Fruit fly (Drosophila melanogaster) whole organism, embryonic: Measurements from ENCODE around the gene Cpr62Ba.

Experiments
- Adf1 ChIP-seq: fragments of 200-800 bp; sonication (Bioruptor generic); IDR thresholded peaks from 2 replicates; pipeline ENCODE4 v1.3.6; 2022; ENCODE audit warnings: missing biosample characterization, missing genetic modification characterization
- Atf3 ChIP-seq: fragments of 200-800 bp; sonication (Bioruptor generic); optimal IDR thresholded peaks from 3 replicates; lab custom pipeline; 2016; ENCODE audit warnings: missing biosample characterization, missing genetic modification characterization
- Awh ChIP-seq: fragments of 200-800 bp; sonication (Bioruptor generic); IDR thresholded peaks from 2 replicates; pipeline ENCODE4, ENCODE4 v1.3.6; 2022; ENCODE audit warnings: missing biosample characterization, missing genetic modification characterization
- BtbVII ChIP-seq: fragments of 200-800 bp; sonication (Bioruptor generic); optimal IDR thresholded peaks from 3 replicates; lab custom pipeline; 2017; ENCODE audit warnings: missing biosample characterization, mild to moderate bottlenecking, missing genetic modification characterization
- CG11093 ChIP-seq: fragments of 200-800 bp; sonication (Bioruptor generic); IDR thresholded peaks from 3 replicates; pipeline ENCODE4 v1.3.6; 2022; ENCODE audit warnings: missing biosample characterization, missing genetic modification characterization
- CG14441 ChIP-seq: fragments of 200-800 bp; sonication (Bioruptor generic); IDR thresholded peaks from 2 replicates; pipeline ENCODE4 v1.3.6; 2022; ENCODE audit warnings: missing biosample characterization, missing genetic modification characterization
- CG17328 ChIP-seq: fragments of 200-800 bp; sonication (Bioruptor generic); IDR thresholded peaks from 2 replicates; pipeline ENCODE4 v1.3.6; 2022; ENCODE audit warnings: missing biosample characterization, missing genetic modification characterization
- CG1832 ChIP-seq: fragments of 200-800 bp; sonication (Bioruptor generic); optimal IDR thresholded peaks from 2 replicates; lab custom pipeline; 2017; ENCODE audit warnings: missing biosample characterization, mild to moderate bottlenecking, missing genetic modification characterization, inconsistent platforms
- CG2678 ChIP-seq: fragments of 200-800 bp; sonication (Bioruptor generic); optimal IDR thresholded peaks from 3 replicates; lab custom pipeline; 2019; ENCODE audit warnings: missing biosample characterization, mild to moderate bottlenecking, missing genetic modification characterization, moderate library complexity
- CG30020 ChIP-seq: fragments of 200-800 bp; optimal IDR thresholded peaks from 2 replicates; lab custom pipeline; 2019; ENCODE audit warnings: missing biosample characterization, mild to moderate bottlenecking, missing genetic modification characterization, moderate library complexity
- CG33213 ChIP-seq: fragments of 200-800 bp; sonication (Bioruptor generic); optimal IDR thresholded peaks from 3 replicates; lab custom pipeline; 2016; ENCODE audit warnings: missing biosample characterization, missing genetic modification characterization
- CG34224 ChIP-seq: fragments of 200-800 bp; sonication (Bioruptor generic); IDR thresholded peaks from 3 replicates; pipeline ENCODE4 v1.3.6; 2022; ENCODE audit warnings: missing biosample characterization, missing genetic modification characterization; ENCODE audit not compliant: partially characterized antibody
- CG4360 ChIP-seq: fragments of 200-800 bp; sonication (Bioruptor generic); IDR thresholded peaks from 2 replicates; pipeline ENCODE4 v1.3.6; 2022; ENCODE audit warnings: missing biosample characterization, missing genetic modification characterization
- CG5180 ChIP-seq: fragments of 200-800 bp; sonication (Bioruptor generic); optimal IDR thresholded peaks from 3 replicates; lab custom pipeline; 2017; ENCODE audit warnings: missing biosample characterization, missing genetic modification characterization, mild to moderate bottlenecking, moderate library complexity, missing genetic modification reagents
- CG6813 ChIP-seq: fragments of 200-800 bp; sonication (Bioruptor generic); optimal IDR thresholded peaks from 2 replicates; lab custom pipeline; 2017; ENCODE audit warnings: missing biosample characterization, missing genetic modification characterization, mild to moderate bottlenecking, moderate library complexity, missing genetic modification reagents
- CG6854 ChIP-seq: fragments of 200-800 bp; sonication (Bioruptor generic); optimal IDR thresholded peaks from 3 replicates; lab custom pipeline; 2017; ENCODE audit warnings: missing biosample characterization, mild to moderate bottlenecking, missing genetic modification characterization
- CG7372 ChIP-seq: fragments of 200-800 bp; sonication (Bioruptor generic); IDR thresholded peaks from 2 replicates; pipeline ENCODE4 v1.3.6; 2022; ENCODE audit warnings: missing biosample characterization, missing genetic modification characterization
- CG8359 ChIP-seq: fragments of 200-800 bp; sonication (Bioruptor generic); optimal IDR thresholded peaks from 2 replicates; lab custom pipeline; 2017; ENCODE audit warnings: missing biosample characterization, mild to moderate bottlenecking, missing genetic modification characterization, borderline replicate concordance
- Fer1 ChIP-seq: fragments of 200-800 bp; sonication (Bioruptor generic); optimal IDR thresholded peaks from 2 replicates; lab custom pipeline; 2017; ENCODE audit warnings: missing biosample characterization, mild to moderate bottlenecking, missing genetic modification characterization
- HmgD ChIP-seq: fragments of 200-800 bp; sonication (Bioruptor generic); optimal IDR thresholded peaks from 3 replicates; lab custom pipeline; 2016; ENCODE audit warnings: missing biosample characterization, missing genetic modification characterization
- HmgZ ChIP-seq: fragments of 200-800 bp; sonication (Bioruptor generic); optimal IDR thresholded peaks from 2 replicates; lab custom pipeline; 2018; ENCODE audit warnings: missing biosample characterization, mild to moderate bottlenecking, missing genetic modification characterization
- Hr3 ChIP-seq: fragments of 200-800 bp; sonication (Bioruptor generic); optimal IDR thresholded peaks from 3 replicates; lab custom pipeline; 2016; ENCODE audit warnings: missing biosample characterization, missing genetic modification characterization
- Lpt ChIP-seq: fragments of >200 bp; optimal IDR thresholded peaks from 2 replicates; lab custom pipeline; 2018; ENCODE audit warnings: missing biosample characterization, missing genetic modification characterization
- MESR4 ChIP-seq: fragments of 200-800 bp; sonication (Bioruptor generic); optimal IDR thresholded peaks from 2 replicates; lab custom pipeline; 2018; ENCODE audit warnings: missing biosample characterization, mild to moderate bottlenecking, missing genetic modification characterization, moderate library complexity
- Nf-YC ChIP-seq: fragments of 200-800 bp; optimal IDR thresholded peaks from 3 replicates; lab custom pipeline; 2019; ENCODE audit warnings: missing biosample characterization, mild to moderate bottlenecking, missing genetic modification characterization, moderate library complexity
- PHDP ChIP-seq: fragments of 200-800 bp; sonication (Bioruptor generic); optimal IDR thresholded peaks from 3 replicates; lab custom pipeline; 2018; ENCODE audit warnings: missing biosample characterization, mild to moderate bottlenecking, missing genetic modification characterization, moderate library complexity
- Sin3A ChIP-seq: fragments of >200 bp; optimal IDR thresholded peaks from 2 replicates; lab custom pipeline; 2018
- Spps ChIP-seq: fragments of 200-800 bp; sonication (Bioruptor generic); optimal IDR thresholded peaks from 2 replicates; lab custom pipeline; 2018; ENCODE audit warnings: missing biosample characterization, mild to moderate bottlenecking, missing genetic modification characterization
- Trl ChIP-seq, 3 experiments: fragments of >200 bp in 2 of 3; fragments of 200-800 bp in 1 of 3; sonication (Bioruptor generic) in 1 of 3; optimal IDR thresholded peaks; 2 replicates in 1 of 3; 3 replicates in 2 of 3; lab custom pipeline; 2016 to 2017; ENCODE audit warnings: missing biosample characterization in 1 of 3, missing genetic modification characterization in 1 of 3
- Usf ChIP-seq: fragments of 200-800 bp; sonication (Bioruptor generic); optimal IDR thresholded peaks from 2 replicates; lab custom pipeline; 2017; ENCODE audit warnings: missing genotype, missing biosample characterization, missing genetic modification characterization
- az2 ChIP-seq: fragments of 200-800 bp; sonication (Bioruptor generic); optimal IDR thresholded peaks from 3 replicates; lab custom pipeline; 2016; ENCODE audit warnings: missing biosample characterization, missing genetic modification characterization
- bowl ChIP-seq: fragments of 200-800 bp; sonication (Bioruptor generic); IDR thresholded peaks from 2 replicates; pipeline ENCODE4 v1.3.6; 2022; ENCODE audit warnings: missing biosample characterization, missing genetic modification characterization
- br ChIP-seq: fragments of >200 bp; optimal IDR thresholded peaks from 2 replicates; lab custom pipeline; 2017
- cad ChIP-seq: fragments of >200 bp; optimal IDR thresholded peaks from 2 replicates; lab custom pipeline; 2017; ENCODE audit warnings: missing biosample characterization, missing genetic modification characterization
- chm ChIP-seq: fragments of 200-800 bp; sonication (Bioruptor generic); IDR thresholded peaks from 2 replicates; pipeline ENCODE4 v1.3.6; 2022; ENCODE audit warnings: missing biosample characterization, missing genetic modification characterization
- da ChIP-seq: fragments of 200-800 bp; sonication (Bioruptor generic); optimal IDR thresholded peaks from 2 replicates; lab custom pipeline; 2016; ENCODE audit warnings: missing biosample characterization, missing genetic modification characterization
- dysf ChIP-seq: fragments of 200-800 bp; sonication (Bioruptor generic); IDR thresholded peaks from 3 replicates; pipeline ENCODE4 v1.3.6; 2022; ENCODE audit warnings: missing biosample characterization, missing genetic modification characterization
- eve ChIP-seq, 2 experiments: fragments of >200 bp; optimal IDR thresholded peaks; 2 replicates each; lab custom pipeline; 2017; ENCODE audit warnings: missing biosample characterization in 2 of 2, missing genetic modification characterization in 2 of 2
- fd64A ChIP-seq: fragments of 200-800 bp; sonication (Bioruptor generic); optimal IDR thresholded peaks from 3 replicates; lab custom pipeline; 2018; ENCODE audit warnings: missing biosample characterization, mild to moderate bottlenecking, missing genetic modification characterization
- fru ChIP-seq: fragments of >200 bp; optimal IDR thresholded peaks from 2 replicates; lab custom pipeline; 2017
- fu2 ChIP-seq: fragments of 200-800 bp; sonication (Bioruptor generic); optimal IDR thresholded peaks from 2 replicates; lab custom pipeline; 2016; ENCODE audit warnings: missing biosample characterization, missing genetic modification characterization
- grau ChIP-seq: fragments of 200-800 bp; optimal IDR thresholded peaks from 3 replicates; lab custom pipeline; 2019; ENCODE audit warnings: missing biosample characterization, mild to moderate bottlenecking, missing genetic modification characterization, moderate library complexity
- gsb ChIP-seq: fragments of 200-800 bp; sonication (Bioruptor generic); IDR thresholded peaks from 2 replicates; pipeline ENCODE4 v1.3.6; 2022; ENCODE audit warnings: missing biosample characterization, missing genetic modification characterization
- ken ChIP-seq: fragments of 200-800 bp; sonication (Bioruptor generic); IDR thresholded peaks from 3 replicates; pipeline ENCODE4 v1.3.6; 2022; ENCODE audit warnings: missing biosample characterization, missing genetic modification characterization
- lilli ChIP-seq: fragments of 200-800 bp; sonication (Bioruptor generic); optimal IDR thresholded peaks from 3 replicates; lab custom pipeline; 2016; ENCODE audit warnings: missing biosample characterization, missing genetic modification characterization
- ro ChIP-seq: fragments of 200-800 bp; sonication (Bioruptor generic); IDR thresholded peaks from 2 replicates; pipeline ENCODE4 v1.3.6; 2022; ENCODE audit warnings: missing biosample characterization, missing genetic modification characterization
- sd ChIP-seq: fragments of 200-800 bp; sonication (Bioruptor generic); optimal IDR thresholded peaks from 3 replicates; lab custom pipeline; 2018; ENCODE audit warnings: missing biosample characterization, mild to moderate bottlenecking, missing genetic modification characterization, moderate library complexity
- sens ChIP-seq: fragments of 200-800 bp; sonication (Bioruptor generic); peaks from one replicate; lab custom pipeline; 2016; ENCODE audit warnings: missing biosample characterization, missing genetic modification characterization
- sob ChIP-seq: fragments of 200-800 bp; sonication (Bioruptor generic); IDR thresholded peaks from 2 replicates; pipeline ENCODE4 v1.3.6; 2022; ENCODE audit warnings: missing biosample characterization, missing genetic modification characterization
- tio ChIP-seq: fragments of 200-800 bp; sonication (Bioruptor generic); optimal IDR thresholded peaks from 2 replicates; lab custom pipeline; 2017; ENCODE audit warnings: missing biosample characterization, missing genetic modification characterization, inconsistent platforms
- tna ChIP-seq: fragments of 200-800 bp; sonication (Bioruptor generic); IDR thresholded peaks from 2 replicates; pipeline ENCODE4 v1.3.6; 2022; ENCODE audit warnings: missing biosample characterization, missing genetic modification characterization; ENCODE audit not compliant: partially characterized antibody
- wdn ChIP-seq: fragments of 200-800 bp; sonication (Bioruptor generic); IDR thresholded peaks from 2 replicates; pipeline ENCODE4 v1.3.6; 2022; ENCODE audit warnings: missing biosample characterization, missing genetic modification characterization

Cpr62Ba gene

DNA sequence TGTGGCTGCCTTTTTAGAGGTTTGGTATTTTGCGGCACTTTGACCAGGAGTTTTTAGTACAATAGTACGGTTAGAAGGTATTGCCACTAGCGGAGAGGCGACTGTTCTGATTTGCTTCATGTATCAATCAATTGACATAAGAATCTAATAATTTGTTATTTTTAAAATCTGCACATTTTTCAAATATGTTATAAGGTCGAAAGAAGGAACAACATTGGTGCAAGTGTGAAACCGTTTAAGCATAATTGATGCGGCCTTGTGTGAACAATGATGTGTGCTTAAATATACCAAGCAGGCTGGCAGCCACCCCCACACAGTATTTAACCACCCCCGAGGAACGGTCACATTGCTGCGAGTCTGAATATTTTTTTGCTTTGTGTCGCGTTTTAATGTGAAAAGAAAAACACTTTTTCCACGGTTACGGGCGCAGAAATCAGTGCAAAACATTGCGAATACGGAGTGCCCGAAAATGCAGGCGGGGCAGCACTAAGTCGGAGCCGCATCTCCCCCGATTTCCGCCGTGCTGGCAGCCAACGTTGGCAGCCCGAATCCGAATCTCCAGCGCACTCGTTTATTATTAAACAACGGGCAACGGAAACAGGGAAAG, 33.6 kb upstream of the Cpr62Ba start, which contains the start of the genes HBS1 and CG12025:
Gene HBS1, minus strand, starts transcription at position 120 of the 607 bp plus-strand sequence.
Gene CG12025, plus strand, starts transcription at position 310 of the 607 bp plus-strand sequence.
- peak; percentile 65 for TF ChIP-seq CG2678 (tag; lab: Kevin White, UChicago)
- no peak for TF ChIP-seq bowl (GFP tag; lab: Robert Waterston, UW)
- TF ChIP-seq CG7372, result peak; percentile 72
- no peak for TF ChIP-seq CG8359 (GFP tag; lab: Kevin White, UChicago)
- TF ChIP-seq Trl (optimal IDR thresholded peaks at IDR 0.05; lab: Kevin White, UChicago), result no peak
- TF ChIP-seq Trl (GFP tag; optimal IDR thresholded peaks at IDR 0.05; lab: Kevin White, UChicago), result peak; percentile 47
- peak; percentile 72 for TF ChIP-seq lilli (GFP tag; lab: Kevin White, UChicago)
- TF ChIP-seq sens (GFP tag; lab: Kevin White, UChicago), result peak; percentile 94
- TF ChIP-seq CG4360, result no peak
- no peak for TF ChIP-seq fd64A (GFP tag; lab: Kevin White, UChicago)
- peak; percentile 97 for TF ChIP-seq Sin3A (lab: Kevin White, UChicago)
- TF ChIP-seq CG17328 (GFP tag; lab: Robert Waterston, UW), result peak; percentile 41
- no peak for TF ChIP-seq eve (GFP tag; optimal IDR thresholded peaks at IDR 0.05; lab: Kevin White, UChicago)
- TF ChIP-seq Atf3 (GFP tag; lab: Kevin White, UChicago), result no peak
- no peak for TF ChIP-seq br (lab: Kevin White, UChicago)
- TF ChIP-seq CG30020 (tag; lab: Kevin White, UChicago), result peak; percentile 94
- no peak; the same call in 1 of the 2 replicates for TF ChIP-seq tna (GFP tag; lab: Robert Waterston, UW)
- no peak for TF ChIP-seq wdn
- TF ChIP-seq Usf (GFP tag; lab: Kevin White, UChicago), result peak; percentile 18
- no peak for TF ChIP-seq da (GFP tag; lab: Kevin White, UChicago)
- TF ChIP-seq CG14441 (GFP tag; lab: Robert Waterston, UW), result peak; percentile 69
- peak; percentile 54 for TF ChIP-seq PHDP (tag; lab: Kevin White, UChicago)
- no peak for TF ChIP-seq Fer1
- TF ChIP-seq HmgZ (tag; lab: Kevin White, UChicago), result peak; percentile 71
- TF ChIP-seq CG11093 (GFP tag; lab: Robert Waterston, UW), result peak; percentile 36; the same call in 1 of the 3 replicates
- TF ChIP-seq CG33213, result peak; percentile 58
- TF ChIP-seq chm (GFP tag; lab: Robert Waterston, UW), result 0 out of 2 replicates have a peak, but pooled peaks have one; percentile 25
- no peak for TF ChIP-seq cad (GFP tag; lab: Kevin White, UChicago)
- TF ChIP-seq fru (lab: Kevin White, UChicago), result no peak
- TF ChIP-seq Lpt (GFP tag; lab: Kevin White, UChicago), result no peak
- TF ChIP-seq HmgD, result peak; percentile 14
- peak; percentile 33; the same call in 1 of the 2 replicates for TF ChIP-seq Adf1 (GFP tag; lab: Robert Waterston, UW)
- no peak for TF ChIP-seq ro (GFP tag; lab: Robert Waterston, UW)
- TF ChIP-seq CG34224 (GFP tag; lab: Robert Waterston, UW), result no peak
- TF ChIP-seq az2 (GFP tag; lab: Kevin White, UChicago), result peak; percentile 24
- peak; percentile 55; the same call in 1 of the 3 replicates for TF ChIP-seq ken (GFP tag; lab: Robert Waterston, UW)
- no peak for TF ChIP-seq Spps
- no peak for TF ChIP-seq gsb (GFP tag; lab: Robert Waterston, UW)
- no peak for TF ChIP-seq CG5180 (GFP tag; lab: Kevin White, UChicago)
- no peak for TF ChIP-seq tio (GFP tag; lab: Kevin White, UChicago)
- TF ChIP-seq CG1832 (GFP tag; lab: Kevin White, UChicago), result no peak
- no peak for TF ChIP-seq Awh
- peak; percentile 36; the same call in 1 of the 2 replicates for TF ChIP-seq sob (GFP tag; lab: Robert Waterston, UW)
- peak; percentile 75 for TF ChIP-seq dysf (GFP tag; lab: Robert Waterston, UW)
- no peak for TF ChIP-seq CG6813
- peak; percentile 36 for TF ChIP-seq fu2 (GFP tag; lab: Kevin White, UChicago)
- peak; percentile 65 for TF ChIP-seq grau (tag; lab: Kevin White, UChicago)
- TF ChIP-seq sd (tag; lab: Kevin White, UChicago), result peak; percentile 53
- TF ChIP-seq Nf-YC, result peak; percentile 52
- peak; percentile 74 for TF ChIP-seq MESR4 (GFP tag; lab: Kevin White, UChicago)
- TF ChIP-seq CG6854 (GFP tag; lab: Kevin White, UChicago), result no peak
- TF ChIP-seq BtbVII (GFP tag; lab: Kevin White, UChicago), result no peak
- peak; percentile 57 for TF ChIP-seq Hr3 (GFP tag; lab: Kevin White, UChicago)
